Fruit fly (Drosophila melanogaster): ENCODE measurements around the gene CG16812.

DNA sequence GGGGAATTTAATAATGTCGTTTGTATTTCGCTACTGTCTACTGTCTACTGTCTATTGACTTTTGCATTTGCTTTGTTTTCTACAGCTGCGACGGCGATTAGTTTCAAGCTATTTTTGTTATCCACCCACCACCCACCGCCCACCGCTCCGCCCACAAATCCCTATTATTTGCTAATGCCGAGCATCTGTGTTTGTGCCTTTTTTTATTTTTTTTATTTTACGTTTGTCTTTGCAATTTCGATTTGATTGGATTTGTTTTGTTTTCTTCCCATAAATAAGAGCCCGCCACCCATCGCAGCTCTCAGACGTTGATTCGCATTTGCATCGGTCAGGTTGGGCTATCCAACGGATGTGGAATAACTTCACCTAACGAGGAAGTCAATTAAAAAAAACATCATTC, 13.8 kb downstream of the CG16812 start, which contains the start of gene Jhbp14:
- no peak for TF ChIP-seq psq (optimal IDR thresholded peaks at IDR 0.05)
- TF ChIP-seq h (optimal IDR thresholded peaks at IDR 0.05) = no peak
- TF ChIP-seq insv (optimal IDR thresholded peaks at IDR 0.05) = no peak
- TF ChIP-seq ttk (optimal IDR thresholded peaks at IDR 0.05) = no peak
- no peak for TF ChIP-seq Myc (optimal IDR thresholded peaks at IDR 0.05)

Measured in Kc167 (cell line).